Fruit fly (Drosophila melanogaster): ENCODE measurements around the gene CG31102.

- no peak for TF ChIP-seq bab1 (GFP tag; optimal IDR thresholded peaks at IDR 0.05)
- peak; percentile 71 for TF ChIP-seq CG33017 (tag; optimal IDR thresholded peaks at IDR 0.05)
- TF ChIP-seq Clk (GFP tag; optimal IDR thresholded peaks at IDR 0.05) = no peak
- TF ChIP-seq CG1620 (GFP tag; optimal IDR thresholded peaks at IDR 0.05) = no peak
- TF ChIP-seq kay (GFP tag; ENCODE audit: borderline replicate concordance) = peak; percentile 94
- TF ChIP-seq pad (GFP tag; optimal IDR thresholded peaks at IDR 0.05) = peak; percentile 44
These were observed 20.1 kb downstream of the CG31102 start for dm6 chr3R:25275276-25275675.
